Fruit fly (Drosophila melanogaster): Measurements from ENCODE around the gene sowah.
A peak's percentile ranks its signal among the peaks of the same experiment; 100 is the strongest.

The sowah gene

dm6 chr3L:12590709-12591108, 18.4 kb upstream of the sowah start:
- TF ChIP-seq gro (GFP tag; optimal IDR thresholded peaks at IDR 0.05), result no peak
- TF ChIP-seq CG10462 (GFP tag; optimal IDR thresholded peaks at IDR 0.05), result no peak
- no peak for TF ChIP-seq CG1602 (GFP tag; optimal IDR thresholded peaks at IDR 0.05)
- 0 out of 2 replicates have a peak, but pooled peaks have one; percentile 3 for TF ChIP-seq Dref (GFP tag; IDR thresholded peaks at IDR 0.05)
- no peak for TF ChIP-seq YL-1 (GFP tag; optimal IDR thresholded peaks at IDR 0.05)
- no peak for TF ChIP-seq dpn (GFP tag; optimal IDR thresholded peaks at IDR 0.05)
- no peak for TF ChIP-seq grn (GFP tag; optimal IDR thresholded peaks at IDR 0.05)
- TF ChIP-seq CG6765 (GFP tag; optimal IDR thresholded peaks at IDR 0.05), result no peak
- no peak for TF ChIP-seq br (optimal IDR thresholded peaks at IDR 0.05)
- TF ChIP-seq gce (GFP tag; IDR thresholded peaks at IDR 0.05), result no peak
- TF ChIP-seq croc (GFP tag; conservative IDR thresholded peaks at IDR 0.05), result no peak
- no peak for TF ChIP-seq schlank (tag; optimal IDR thresholded peaks at IDR 0.05)
- TF ChIP-seq z (GFP tag; IDR thresholded peaks at IDR 0.05), result 0 out of 3 replicates have a peak, but pooled peaks have one; percentile 28
- no peak for TF ChIP-seq Opbp (GFP tag; IDR thresholded peaks at IDR 0.05; ENCODE audit: partially characterized antibody)
- no peak for TF ChIP-seq CG34376 (GFP tag; optimal IDR thresholded peaks at IDR 0.05)
- no peak for TF ChIP-seq CG6854 (GFP tag; optimal IDR thresholded peaks at IDR 0.05)
- TF ChIP-seq pho (GFP tag; optimal IDR thresholded peaks at IDR 0.05), result no peak
- TF ChIP-seq Hmr (GFP tag; optimal IDR thresholded peaks at IDR 0.05), result no peak
- no peak for TF ChIP-seq gt (GFP tag; IDR thresholded peaks at IDR 0.05)
- TF ChIP-seq CG4328 (GFP tag; optimal IDR thresholded peaks at IDR 0.05), result no peak
- no peak for TF ChIP-seq nerfin-1 (tag; optimal IDR thresholded peaks at IDR 0.05)
- TF ChIP-seq pum (GFP tag; optimal IDR thresholded peaks at IDR 0.05), result no peak
- no peak for TF ChIP-seq Doc3 (GFP tag; IDR thresholded peaks at IDR 0.05; ENCODE audit: partially characterized antibody)
- TF ChIP-seq CG11695 (GFP tag; IDR thresholded peaks at IDR 0.05), result no peak
- TF ChIP-seq CG5180 (GFP tag; optimal IDR thresholded peaks at IDR 0.05), result peak; percentile 87
- no peak for TF ChIP-seq Dip3 (GFP tag; optimal IDR thresholded peaks at IDR 0.05)
- TF ChIP-seq Vsx1 (GFP tag; optimal IDR thresholded peaks at IDR 0.05), result no peak
- no peak for TF ChIP-seq Fer2 (tag; optimal IDR thresholded peaks at IDR 0.05)
- TF ChIP-seq gem (tag; optimal IDR thresholded peaks at IDR 0.05), result no peak
- TF ChIP-seq sim (GFP tag; IDR thresholded peaks at IDR 0.05), result no peak
- no peak for TF ChIP-seq Ets65A (GFP tag)
- peak; percentile 85 for TF ChIP-seq Nf-YB (GFP tag; optimal IDR thresholded peaks at IDR 0.05)
- TF ChIP-seq unpg (GFP tag; optimal IDR thresholded peaks at IDR 0.05), result no peak
- TF ChIP-seq CG17361 (GFP tag; IDR thresholded peaks at IDR 0.05), result no peak
- no peak for TF ChIP-seq CG3407 (GFP tag; optimal IDR thresholded peaks at IDR 0.05)
- no peak for TF ChIP-seq cg (GFP tag; optimal IDR thresholded peaks at IDR 0.05)
- TF ChIP-seq Dfd (GFP tag; optimal IDR thresholded peaks at IDR 0.05), result no peak
- no peak for TF ChIP-seq p53 (GFP tag; optimal IDR thresholded peaks at IDR 0.05)
- TF ChIP-seq CG7556 (GFP tag; optimal IDR thresholded peaks at IDR 0.05), result no peak
- no peak for TF ChIP-seq CG7271 (tag; optimal IDR thresholded peaks at IDR 0.05)
- TF ChIP-seq CG6175 (GFP tag; IDR thresholded peaks at IDR 0.05), result no peak
- TF ChIP-seq lov (optimal IDR thresholded peaks at IDR 0.05), result no peak
- no peak for TF ChIP-seq lov (GFP tag; IDR thresholded peaks at IDR 0.05)
- no peak for TF ChIP-seq CG2712 (tag; optimal IDR thresholded peaks at IDR 0.05)
- no peak for TF ChIP-seq Myb (GFP tag; optimal IDR thresholded peaks at IDR 0.05)
- TF ChIP-seq Antp (GFP tag; optimal IDR thresholded peaks at IDR 0.05), result no peak
- no peak for TF ChIP-seq Taf1 (GFP tag; IDR thresholded peaks at IDR 0.05)
- TF ChIP-seq inv (GFP tag; IDR thresholded peaks at IDR 0.05; ENCODE audit: partially characterized antibody), result no peak
- TF ChIP-seq sr (GFP tag; IDR thresholded peaks at IDR 0.05), result no peak
- peak; percentile 94 for TF ChIP-seq crol (GFP tag; IDR thresholded peaks at IDR 0.05)
- TF ChIP-seq phol (tag; optimal IDR thresholded peaks at IDR 0.05), result peak; percentile 53
- no peak for TF ChIP-seq pzg (GFP tag; optimal IDR thresholded peaks at IDR 0.05)
- no peak for TF ChIP-seq CG4617 (GFP tag; optimal IDR thresholded peaks at IDR 0.05; ENCODE audit: borderline replicate concordance)
